Worm (Caenorhabditis elegans) whole organism, L1 larva: ENCODE data around the gene CD4.1.

Experiments used
- F16B12.6 ChIP-seq: fragments of 150-350 bp; optimal IDR thresholded peaks from 2 replicates; lab custom pipeline; 2014; ENCODE audit warnings: missing biosample characterization, missing genetic modification characterization
- Y116A8C.19 ChIP-seq: sonication (generic microtip); optimal IDR thresholded peaks from 2 replicates; lab custom pipeline; 2016; ENCODE audit warnings: missing compliant biosample characterization, missing genetic modification characterization, borderline replicate concordance
- ama-1 ChIP-seq: fragments of 150-350 bp; optimal IDR thresholded peaks from 2 replicates; lab custom pipeline; 2014
- blmp-1 ChIP-seq: fragments of 150-350 bp; optimal IDR thresholded peaks from 2 replicates; lab custom pipeline; 2014; ENCODE audit warnings: missing biosample characterization, missing genetic modification characterization
- ceh-82 ChIP-seq, 3 experiments: fragments of 150-350 bp in 1 of 3; sonication (generic microtip) in 2 of 3; optimal IDR thresholded peaks; 2 replicates each; lab custom pipeline; 2014 to 2017; ENCODE audit warnings: missing biosample characterization in 3 of 3, missing genetic modification characterization in 3 of 3
- ces-1 ChIP-seq: fragments of 150-350 bp; optimal IDR thresholded peaks from 2 replicates; lab custom pipeline; 2014; ENCODE audit warnings: missing biosample characterization, missing genetic modification reagents, missing genetic modification characterization
- dpl-1 ChIP-seq, 3 experiments: fragments of 150-350 bp in 2 of 3; sonication (generic microtip) in 1 of 3; optimal IDR thresholded peaks; 2 replicates each; lab custom pipeline; 2014 to 2017; ENCODE audit warnings: missing biosample characterization in 3 of 3, missing genetic modification characterization in 3 of 3, missing genetic modification reagents in 3 of 3
- efl-1 ChIP-seq, 4 experiments: fragments of 150-350 bp; optimal IDR thresholded peaks in 3 of 4; peaks in 1 of 4; 1 replicate in 1 of 4; 2 replicates in 3 of 4; lab custom pipeline; 2014; ENCODE audit warnings: missing biosample characterization in 2 of 4, missing genetic modification characterization in 2 of 4, missing genetic modification reagents in 2 of 4
- egl-13 ChIP-seq: sonication (generic microtip); optimal IDR thresholded peaks from 2 replicates; lab custom pipeline; 2016; ENCODE audit warnings: missing genotype, missing genetic modification reagents, missing genetic modification characterization, missing compliant biosample characterization
- ets-5 ChIP-seq: fragments of 200-800 bp; sonication (Bioruptor generic); IDR thresholded peaks from 2 replicates; pipeline ENCODE4 v1.3.6; 2022; ENCODE audit warnings: missing genetic modification characterization, missing compliant biosample characterization
- fkh-8 ChIP-seq: sonication (generic microtip); optimal IDR thresholded peaks from 2 replicates; lab custom pipeline; 2016; ENCODE audit warnings: mild to moderate bottlenecking, missing genetic modification characterization, missing compliant biosample characterization
- isw-1 ChIP-seq: fragments of 200-800 bp; sonication (Bioruptor generic); IDR thresholded peaks from 2 replicates; pipeline ENCODE4 v1.3.6; 2022; ENCODE audit warnings: missing genetic modification characterization, missing compliant biosample characterization
- jun-1 ChIP-seq: fragments of 150-350 bp; optimal IDR thresholded peaks from 2 replicates; lab custom pipeline; 2014; ENCODE audit warnings: missing biosample characterization, missing genetic modification reagents, missing genetic modification characterization
- lin-13 ChIP-seq: fragments of 150-350 bp; optimal IDR thresholded peaks from 2 replicates; lab custom pipeline; 2014; ENCODE audit warnings: missing biosample characterization, missing genetic modification reagents, missing genetic modification characterization
- lin-14 ChIP-seq: fragments of 200-800 bp; sonication (Bioruptor generic); optimal IDR thresholded peaks from 2 replicates; lab custom pipeline; 2018; ENCODE audit warnings: mild to moderate bottlenecking, missing genetic modification characterization, moderate library complexity, missing compliant biosample characterization
- lin-35 ChIP-seq, 2 experiments: fragments of 150-350 bp; optimal IDR thresholded peaks; 2 replicates each; lab custom pipeline; 2014; ENCODE audit warnings: missing biosample characterization in 2 of 2, missing genetic modification characterization in 2 of 2, missing genetic modification reagents in 2 of 2
- lin-39 ChIP-seq: fragments of 150-350 bp; optimal IDR thresholded peaks from 2 replicates; lab custom pipeline; 2014; ENCODE audit warnings: missing biosample characterization, missing genetic modification reagents, missing genetic modification characterization
- lsy-2 ChIP-seq, 2 experiments: fragments of 150-350 bp; optimal IDR thresholded peaks; 2 replicates each; lab custom pipeline; 2014; ENCODE audit warnings: missing biosample characterization in 2 of 2, missing genetic modification characterization in 2 of 2
- mab-9 ChIP-seq: fragments of 200-800 bp; sonication (Bioruptor generic); IDR thresholded peaks from 2 replicates; pipeline ENCODE4 v1.3.6; 2022; ENCODE audit warnings: missing genetic modification reagents, missing genetic modification characterization, missing compliant biosample characterization
- mdl-1 ChIP-seq, 2 experiments: fragments of 150-350 bp; optimal IDR thresholded peaks; 2 replicates each; lab custom pipeline; 2014 to 2017; ENCODE audit warnings: missing biosample characterization in 2 of 2, missing genetic modification characterization in 2 of 2, inconsistent platforms in 1 of 2
- mep-1 ChIP-seq: fragments of 150-350 bp; optimal IDR thresholded peaks from 2 replicates; lab custom pipeline; 2014; ENCODE audit warnings: missing biosample characterization, missing genetic modification characterization
- nhr-20 ChIP-seq: sonication (generic microtip); optimal IDR thresholded peaks from 2 replicates; lab custom pipeline; 2016; ENCODE audit warnings: mild to moderate bottlenecking, missing genetic modification characterization, missing compliant biosample characterization
- nhr-237 ChIP-seq: fragments of 150-350 bp; optimal IDR thresholded peaks from 2 replicates; lab custom pipeline; 2014; ENCODE audit warnings: missing biosample characterization, missing genetic modification characterization
- nhr-47 ChIP-seq: sonication (generic microtip); optimal IDR thresholded peaks from 2 replicates; lab custom pipeline; 2016; ENCODE audit warnings: mild to moderate bottlenecking, missing genetic modification characterization, moderate library complexity, missing compliant biosample characterization
- nhr-71 ChIP-seq: sonication (generic microtip); optimal IDR thresholded peaks from 2 replicates; lab custom pipeline; 2016; ENCODE audit warnings: mild to moderate bottlenecking, missing genetic modification characterization, moderate library complexity, missing compliant biosample characterization
- nhr-77 ChIP-seq: fragments of 150-350 bp; optimal IDR thresholded peaks from 2 replicates; lab custom pipeline; 2014; ENCODE audit warnings: missing biosample characterization, missing genetic modification characterization
- nhr-84 ChIP-seq: sonication (generic microtip); optimal IDR thresholded peaks from 2 replicates; lab custom pipeline; 2017; ENCODE audit warnings: missing biosample characterization, missing genetic modification characterization
- nhr-90 ChIP-seq: sonication (generic microtip); optimal IDR thresholded peaks from 2 replicates; lab custom pipeline; 2016; ENCODE audit warnings: mild to moderate bottlenecking, missing genetic modification characterization, missing compliant biosample characterization; ENCODE audit not compliant: poor library complexity
- pax-3 ChIP-seq: fragments of 200-800 bp; sonication (Bioruptor generic); optimal IDR thresholded peaks from 2 replicates; lab custom pipeline; 2018; ENCODE audit warnings: mild to moderate bottlenecking, missing genetic modification characterization, moderate library complexity, missing compliant biosample characterization
- rnt-1 ChIP-seq: sonication (generic microtip); optimal IDR thresholded peaks from 2 replicates; lab custom pipeline; 2016; ENCODE audit warnings: mild to moderate bottlenecking, missing genetic modification characterization, moderate library complexity, missing compliant biosample characterization
- skn-1 ChIP-seq: fragments of 150-350 bp; optimal IDR thresholded peaks from 2 replicates; lab custom pipeline; 2014; ENCODE audit warnings: missing biosample characterization, missing genetic modification characterization
- snpc-4 ChIP-seq: fragments of 150-350 bp; optimal IDR thresholded peaks from 2 replicates; lab custom pipeline; 2014; ENCODE audit warnings: missing biosample characterization, missing genetic modification characterization
- snu-23 ChIP-seq: sonication (generic microtip); optimal IDR thresholded peaks from 2 replicates; lab custom pipeline; 2016; ENCODE audit warnings: missing genetic modification characterization, missing compliant biosample characterization
- swsn-7 ChIP-seq: sonication (generic microtip); optimal IDR thresholded peaks from 2 replicates; lab custom pipeline; 2016; ENCODE audit warnings: missing genetic modification characterization, missing compliant biosample characterization
- tbx-2 ChIP-seq: sonication (generic microtip); optimal IDR thresholded peaks from 2 replicates; lab custom pipeline; 2016; ENCODE audit warnings: missing genetic modification characterization, missing compliant biosample characterization
- tlp-1 ChIP-seq: fragments of 150-350 bp; optimal IDR thresholded peaks from 2 replicates; lab custom pipeline; 2014; ENCODE audit warnings: missing biosample characterization, missing genetic modification characterization
- unc-30 ChIP-seq: sonication (generic microtip); optimal IDR thresholded peaks from 2 replicates; lab custom pipeline; 2017; ENCODE audit warnings: missing biosample characterization, missing genetic modification characterization
- unc-86 ChIP-seq: sonication (generic microtip); optimal IDR thresholded peaks from 2 replicates; lab custom pipeline; 2016; ENCODE audit warnings: missing genetic modification characterization, missing compliant biosample characterization
- vab-15 ChIP-seq: sonication (generic microtip); optimal IDR thresholded peaks from 2 replicates; lab custom pipeline; 2017; ENCODE audit warnings: missing genotype, mild to moderate bottlenecking, missing genetic modification characterization, missing compliant biosample characterization
- xbp-1 ChIP-seq: sonication (generic microtip); optimal IDR thresholded peaks from 2 replicates; lab custom pipeline; 2016; ENCODE audit warnings: missing genetic modification characterization, missing compliant biosample characterization
- zip-4 ChIP-seq: fragments of 200-800 bp; sonication (Bioruptor generic); optimal IDR thresholded peaks from 2 replicates; lab custom pipeline; 2018; ENCODE audit warnings: mild to moderate bottlenecking, missing genetic modification characterization, moderate library complexity, missing compliant biosample characterization
- ztf-4 ChIP-seq: fragments of 150-350 bp; optimal IDR thresholded peaks from 2 replicates; lab custom pipeline; 2014; ENCODE audit warnings: missing biosample characterization, missing genetic modification characterization

The CD4.1 gene

ce11 chrV:5579666-5580065 lies 26.7 kb upstream of the CD4.1 start:
- TF ChIP-seq ceh-82 (tag; optimal IDR thresholded peaks at IDR 0.05; lab: Kevin White, UChicago) (no peak), efl-1 (optimal IDR thresholded peaks at IDR 0.05; lab: Kevin White, UChicago) (no peak), efl-1 (GFP tag; optimal IDR thresholded peaks at IDR 0.05 in 1 of 2; lab: Kevin White, UChicago) (peak in 1 of 2 experiments; percentile 32)

- TF ChIP-seq nhr-90 (tag; lab: Kevin White, UChicago) (no peak), jun-1 (tag; lab: Kevin White, UChicago) (peak; percentile 17), lsy-2 (tag; optimal IDR thresholded peaks at IDR 0.05; lab: Kevin White, UChicago) (peak; percentile 67 to 90), efl-1 (optimal IDR thresholded peaks at IDR 0.05; lab: Kevin White, UChicago) (peak; percentile 60 to 74), efl-1 (GFP tag; optimal IDR thresholded peaks at IDR 0.05 in 1 of 2; lab: Kevin White, UChicago) (peak; percentile 48 to 92), lin-14 (peak; percentile 90), swsn-7 (tag; lab: Kevin White, UChicago) (peak; percentile 59), lin-35 (GFP tag; optimal IDR thresholded peaks at IDR 0.05; lab: Kevin White, UChicago) (peak; percentile 56 to 62), tlp-1 (tag; lab: Kevin White, UChicago) (no peak), skn-1 (peak; percentile 50), mab-9 (no peak), vab-15 (tag; lab: Kevin White, UChicago) (no peak), rnt-1 (peak; percentile 48), ama-1 (lab: Kevin White, UChicago) (peak; percentile 10), nhr-20 (peak; percentile 32), nhr-47 (tag; lab: Kevin White, UChicago) (peak; percentile 46), nhr-84 (tag; lab: Kevin White, UChicago) (no peak), dpl-1 (GFP tag; optimal IDR thresholded peaks at IDR 0.05; lab: Kevin White, UChicago) (peak in 2 of 3 experiments; percentile 14 to 54), ets-5 (GFP tag; lab: Robert Waterston, UW) (no peak), pax-3 (tag; lab: Kevin White, UChicago) (no peak), isw-1 (GFP tag; lab: Robert Waterston, UW) (peak; percentile 33), lin-13 (peak; percentile 40), lin-39 (tag; lab: Kevin White, UChicago) (no peak), mep-1 (tag; lab: Kevin White, UChicago) (peak; percentile 58), blmp-1 (tag; lab: Kevin White, UChicago) (peak; percentile 66), mdl-1 (tag; optimal IDR thresholded peaks at IDR 0.05; lab: Kevin White, UChicago) (peak in 1 of 2 experiments; percentile 34), ceh-82 (tag; optimal IDR thresholded peaks at IDR 0.05; lab: Kevin White, UChicago) (peak; percentile 36 to 78 (median 67)), F16B12.6 (tag; lab: Kevin White, UChicago) (peak; percentile 59), snu-23 (peak; percentile 71), unc-86 (tag; lab: Kevin White, UChicago) (peak; percentile 27), zip-4 (GFP tag; lab: Kevin White, UChicago) (peak; percentile 15), ces-1 (GFP tag; lab: Kevin White, UChicago) (no peak), unc-30 (no peak), Y116A8C.19 (tag; lab: Kevin White, UChicago) (no peak), nhr-77 (peak; percentile 29), nhr-71 (tag; lab: Kevin White, UChicago) (peak; percentile 76), fkh-8 (tag; lab: Kevin White, UChicago) (peak; percentile 61), ztf-4 (tag; lab: Kevin White, UChicago) (peak; percentile 45), egl-13 (tag; lab: Kevin White, UChicago) (no peak), snpc-4 (tag; lab: Kevin White, UChicago) (peak; percentile 50), nhr-237 (tag; lab: Kevin White, UChicago) (peak; percentile 12), tbx-2 (tag; lab: Kevin White, UChicago) (peak; percentile 52), xbp-1 (peak; percentile 34)
These were observed 25.8 kb upstream of the CD4.1 start for ce11 chrV:5580517-5580916.
